Worm (Caenorhabditis elegans) whole organism, L1 larva: Measurements from ENCODE around the gene pbs-1.
A peak's percentile ranks its signal among the peaks of the same experiment; 100 is the strongest.

Experiments
- C16A3.4 ChIP-seq: fragments of 150-350 bp; optimal IDR thresholded peaks from 2 replicates; lab custom pipeline; 2014; ENCODE audit warnings: missing biosample characterization, missing genetic modification characterization
- F16B12.6 ChIP-seq: fragments of 150-350 bp; optimal IDR thresholded peaks from 2 replicates; lab custom pipeline; 2014; ENCODE audit warnings: missing biosample characterization, missing genetic modification characterization
- aha-1 ChIP-seq: fragments of 150-350 bp; optimal IDR thresholded peaks from 2 replicates; lab custom pipeline; 2014; ENCODE audit warnings: missing biosample characterization, missing genetic modification characterization
- alr-1 ChIP-seq: fragments of 200-800 bp; sonication (Bioruptor generic); optimal IDR thresholded peaks from 2 replicates; lab custom pipeline; 2018; ENCODE audit warnings: borderline replicate concordance, mild to moderate bottlenecking, missing genetic modification characterization, missing compliant biosample characterization
- ama-1 ChIP-seq: fragments of 150-350 bp; optimal IDR thresholded peaks from 2 replicates; lab custom pipeline; 2014
- blmp-1 ChIP-seq: fragments of 150-350 bp; optimal IDR thresholded peaks from 2 replicates; lab custom pipeline; 2014; ENCODE audit warnings: missing biosample characterization, missing genetic modification characterization
- ceh-82 ChIP-seq, 3 experiments: fragments of 150-350 bp in 1 of 3; sonication (generic microtip) in 2 of 3; optimal IDR thresholded peaks; 2 replicates each; lab custom pipeline; 2014 to 2017; ENCODE audit warnings: missing biosample characterization in 3 of 3, missing genetic modification characterization in 3 of 3
- ceh-88 ChIP-seq: fragments of 200-800 bp; sonication (Bioruptor generic); IDR thresholded peaks from 2 replicates; pipeline ENCODE4 v1.3.6; 2022; ENCODE audit warnings: missing genetic modification characterization, missing compliant biosample characterization
- ces-1 ChIP-seq: fragments of 150-350 bp; optimal IDR thresholded peaks from 2 replicates; lab custom pipeline; 2014; ENCODE audit warnings: missing biosample characterization, missing genetic modification reagents, missing genetic modification characterization
- dpl-1 ChIP-seq, 3 experiments: fragments of 150-350 bp in 2 of 3; sonication (generic microtip) in 1 of 3; optimal IDR thresholded peaks; 2 replicates each; lab custom pipeline; 2014 to 2017; ENCODE audit warnings: missing biosample characterization in 3 of 3, missing genetic modification characterization in 3 of 3, missing genetic modification reagents in 3 of 3
- dsc-1 ChIP-seq: sonication (generic microtip); optimal IDR thresholded peaks from 2 replicates; lab custom pipeline; 2016; ENCODE audit warnings: mild to moderate bottlenecking, missing genetic modification characterization, missing compliant biosample characterization
- efl-1 ChIP-seq, 4 experiments: fragments of 150-350 bp; optimal IDR thresholded peaks in 3 of 4; peaks in 1 of 4; 1 replicate in 1 of 4; 2 replicates in 3 of 4; lab custom pipeline; 2014; ENCODE audit warnings: missing biosample characterization in 2 of 4, missing genetic modification characterization in 2 of 4, missing genetic modification reagents in 2 of 4
- egl-13 ChIP-seq: sonication (generic microtip); optimal IDR thresholded peaks from 2 replicates; lab custom pipeline; 2016; ENCODE audit warnings: missing genotype, missing genetic modification reagents, missing genetic modification characterization, missing compliant biosample characterization
- ets-5 ChIP-seq: fragments of 200-800 bp; sonication (Bioruptor generic); IDR thresholded peaks from 2 replicates; pipeline ENCODE4 v1.3.6; 2022; ENCODE audit warnings: missing genetic modification characterization, missing compliant biosample characterization
- fkh-10 ChIP-seq: sonication (generic microtip); optimal IDR thresholded peaks from 2 replicates; lab custom pipeline; 2017; ENCODE audit warnings: missing biosample characterization, missing genetic modification reagents, missing genetic modification characterization
- fkh-8 ChIP-seq: sonication (generic microtip); optimal IDR thresholded peaks from 2 replicates; lab custom pipeline; 2016; ENCODE audit warnings: mild to moderate bottlenecking, missing genetic modification characterization, missing compliant biosample characterization
- fos-1 ChIP-seq: fragments of 150-350 bp; optimal IDR thresholded peaks from 2 replicates; lab custom pipeline; 2014; ENCODE audit warnings: missing biosample characterization, missing genetic modification characterization
- grh-1 ChIP-seq: fragments of 200-800 bp; sonication (Bioruptor generic); IDR thresholded peaks from 2 replicates; pipeline ENCODE4 v1.3.6; 2022; ENCODE audit warnings: missing genetic modification reagents, missing genetic modification characterization, missing compliant biosample characterization
- hpl-2 ChIP-seq: fragments of 150-350 bp; optimal IDR thresholded peaks from 2 replicates; lab custom pipeline; 2014; ENCODE audit warnings: missing biosample characterization, missing genetic modification reagents, missing genetic modification characterization
- isw-1 ChIP-seq: fragments of 200-800 bp; sonication (Bioruptor generic); IDR thresholded peaks from 2 replicates; pipeline ENCODE4 v1.3.6; 2022; ENCODE audit warnings: missing genetic modification characterization, missing compliant biosample characterization
- lin-39 ChIP-seq: fragments of 150-350 bp; optimal IDR thresholded peaks from 2 replicates; lab custom pipeline; 2014; ENCODE audit warnings: missing biosample characterization, missing genetic modification reagents, missing genetic modification characterization
- lir-3 ChIP-seq: sonication (generic microtip); optimal IDR thresholded peaks from 2 replicates; lab custom pipeline; 2016; ENCODE audit warnings: mild to moderate bottlenecking, missing genetic modification characterization, moderate library complexity, missing compliant biosample characterization; ENCODE audit not compliant: poor library complexity
- lsy-2 ChIP-seq, 2 experiments: fragments of 150-350 bp; optimal IDR thresholded peaks; 2 replicates each; lab custom pipeline; 2014; ENCODE audit warnings: missing biosample characterization in 2 of 2, missing genetic modification characterization in 2 of 2
- mdl-1 ChIP-seq, 2 experiments: fragments of 150-350 bp; optimal IDR thresholded peaks; 2 replicates each; lab custom pipeline; 2014 to 2017; ENCODE audit warnings: missing biosample characterization in 2 of 2, missing genetic modification characterization in 2 of 2, inconsistent platforms in 1 of 2
- mef-2 ChIP-seq: fragments of 150-350 bp; optimal IDR thresholded peaks from 2 replicates; lab custom pipeline; 2014; ENCODE audit warnings: missing biosample characterization, missing genetic modification characterization
- mep-1 ChIP-seq: fragments of 150-350 bp; optimal IDR thresholded peaks from 2 replicates; lab custom pipeline; 2014; ENCODE audit warnings: missing biosample characterization, missing genetic modification characterization
- nhr-11 ChIP-seq: fragments of 150-350 bp; optimal IDR thresholded peaks from 2 replicates; lab custom pipeline; 2014; ENCODE audit warnings: missing biosample characterization, missing genetic modification characterization
- nhr-12 ChIP-seq: sonication (generic microtip); optimal IDR thresholded peaks from 2 replicates; lab custom pipeline; 2017; ENCODE audit warnings: missing biosample characterization, missing genetic modification characterization
- nhr-19 ChIP-seq: fragments of 200-800 bp; sonication (Bioruptor generic); conservative IDR thresholded peaks from 2 replicates; pipeline ENCODE4 v1.3.6; 2022; ENCODE audit warnings: missing genetic modification characterization, missing compliant biosample characterization
- nhr-20 ChIP-seq: sonication (generic microtip); optimal IDR thresholded peaks from 2 replicates; lab custom pipeline; 2016; ENCODE audit warnings: mild to moderate bottlenecking, missing genetic modification characterization, missing compliant biosample characterization
- nhr-71 ChIP-seq: sonication (generic microtip); optimal IDR thresholded peaks from 2 replicates; lab custom pipeline; 2016; ENCODE audit warnings: mild to moderate bottlenecking, missing genetic modification characterization, moderate library complexity, missing compliant biosample characterization
- nhr-84 ChIP-seq: sonication (generic microtip); optimal IDR thresholded peaks from 2 replicates; lab custom pipeline; 2017; ENCODE audit warnings: missing biosample characterization, missing genetic modification characterization
- pqm-1 ChIP-seq: sonication (generic microtip); optimal IDR thresholded peaks from 3 replicates; lab custom pipeline; 2017; ENCODE audit warnings: missing biosample characterization, missing genetic modification characterization
- skn-1 ChIP-seq: fragments of 150-350 bp; optimal IDR thresholded peaks from 2 replicates; lab custom pipeline; 2014; ENCODE audit warnings: missing biosample characterization, missing genetic modification characterization
- snpc-4 ChIP-seq: fragments of 150-350 bp; optimal IDR thresholded peaks from 2 replicates; lab custom pipeline; 2014; ENCODE audit warnings: missing biosample characterization, missing genetic modification characterization
- snu-23 ChIP-seq: sonication (generic microtip); optimal IDR thresholded peaks from 2 replicates; lab custom pipeline; 2016; ENCODE audit warnings: missing genetic modification characterization, missing compliant biosample characterization
- sptf-1 ChIP-seq: fragments of 150-350 bp; optimal IDR thresholded peaks from 2 replicates; lab custom pipeline; 2014; ENCODE audit warnings: missing biosample characterization, missing genetic modification characterization
- swsn-7 ChIP-seq: sonication (generic microtip); optimal IDR thresholded peaks from 2 replicates; lab custom pipeline; 2016; ENCODE audit warnings: missing genetic modification characterization, missing compliant biosample characterization
- tlp-1 ChIP-seq: fragments of 150-350 bp; optimal IDR thresholded peaks from 2 replicates; lab custom pipeline; 2014; ENCODE audit warnings: missing biosample characterization, missing genetic modification characterization
- unc-130 ChIP-seq: fragments of 150-350 bp; optimal IDR thresholded peaks from 2 replicates; lab custom pipeline; 2017; ENCODE audit warnings: missing biosample characterization, missing genetic modification characterization, inconsistent platforms
- unc-30 ChIP-seq: sonication (generic microtip); optimal IDR thresholded peaks from 2 replicates; lab custom pipeline; 2017; ENCODE audit warnings: missing biosample characterization, missing genetic modification characterization
- unc-62 ChIP-seq: fragments of 150-350 bp; optimal IDR thresholded peaks from 2 replicates; lab custom pipeline; 2014; ENCODE audit warnings: missing biosample characterization, missing genetic modification reagents, missing genetic modification characterization
- unc-98 ChIP-seq: fragments of 200-800 bp; sonication (Bioruptor generic); IDR thresholded peaks from 2 replicates; pipeline ENCODE4 v1.3.6; 2022; ENCODE audit warnings: missing genetic modification characterization, missing compliant biosample characterization
- vab-15 ChIP-seq: sonication (generic microtip); optimal IDR thresholded peaks from 2 replicates; lab custom pipeline; 2017; ENCODE audit warnings: missing genotype, mild to moderate bottlenecking, missing genetic modification characterization, missing compliant biosample characterization
- xbp-1 ChIP-seq: sonication (generic microtip); optimal IDR thresholded peaks from 2 replicates; lab custom pipeline; 2016; ENCODE audit warnings: missing genetic modification characterization, missing compliant biosample characterization
- zip-4 ChIP-seq: fragments of 200-800 bp; sonication (Bioruptor generic); optimal IDR thresholded peaks from 2 replicates; lab custom pipeline; 2018; ENCODE audit warnings: mild to moderate bottlenecking, missing genetic modification characterization, moderate library complexity, missing compliant biosample characterization
- ztf-11 ChIP-seq, 2 experiments: sonication (generic microtip); optimal IDR thresholded peaks; 2 replicates each; lab custom pipeline; 2016 to 2017; ENCODE audit warnings: missing genetic modification characterization in 2 of 2, missing biosample characterization in 1 of 2, missing compliant biosample characterization in 1 of 2

The pbs-1 gene

ce11 chrIV:1660735-1661134 lies 48.8 kb downstream of the pbs-1 start:
- no peak for TF ChIP-seq aha-1
- TF ChIP-seq mef-2 (tag; lab: Kevin White, UChicago) = no peak
- TF ChIP-seq sptf-1 = no peak
- no peak for TF ChIP-seq fkh-8 (tag; lab: Kevin White, UChicago)
- TF ChIP-seq xbp-1 (tag; lab: Kevin White, UChicago) = no peak
- TF ChIP-seq ceh-82 (tag; optimal IDR thresholded peaks at IDR 0.05; lab: Kevin White, UChicago) = no peak
- TF ChIP-seq swsn-7 = no peak
- no peak for TF ChIP-seq grh-1 (GFP tag; lab: Robert Waterston, UW)
- TF ChIP-seq nhr-19 (GFP tag; lab: Robert Waterston, UW) = no peak
- TF ChIP-seq nhr-84 (tag; lab: Kevin White, UChicago) = no peak
- no peak for TF ChIP-seq ces-1 (GFP tag; lab: Kevin White, UChicago)
- TF ChIP-seq zip-4 (GFP tag; lab: Kevin White, UChicago) = no peak
- no peak for TF ChIP-seq C16A3.4
- TF ChIP-seq nhr-71 = no peak
- no peak for TF ChIP-seq dpl-1 (GFP tag; optimal IDR thresholded peaks at IDR 0.05; lab: Kevin White, UChicago)
- TF ChIP-seq alr-1 = no peak
- TF ChIP-seq nhr-11 (tag; lab: Kevin White, UChicago) = no peak
- no peak for TF ChIP-seq tlp-1

- no peak for TF ChIP-seq pqm-1 (tag; lab: Kevin White, UChicago)
- TF ChIP-seq, all 84 proteins: peak for 0
Observed at ce11 chrIV:1659978-1660377, 49.6 kb downstream of the pbs-1 start, which contains the start of gene Y41D4B.4. TSS of gene Y41D4B.4 (plus strand) at chrIV:1660110.

ce11 chrIV:1659045-1659741 lies 50.4 kb downstream of the pbs-1 start, which contains the start of gene rps-28:
TSS of gene rps-28 (plus strand) at chrIV:1659691.
- peak; percentile 84 for TF ChIP-seq blmp-1
- peak; percentile 88 for TF ChIP-seq ceh-88 (GFP tag; lab: Robert Waterston, UW)
- TF ChIP-seq fos-1 = peak; percentile 94
- TF ChIP-seq alr-1 = no peak
- peak; percentile 97 for TF ChIP-seq isw-1 (GFP tag; lab: Robert Waterston, UW)
- peak; percentile 90 for TF ChIP-seq egl-13
- TF ChIP-seq nhr-20 = peak; percentile 98
- peak; percentile 99 for TF ChIP-seq unc-130 (tag; lab: Kevin White, UChicago)
- TF ChIP-seq fkh-10 (GFP tag; lab: Kevin White, UChicago) = peak; percentile 96
- peak; percentile 92 for TF ChIP-seq snpc-4 (tag; lab: Kevin White, UChicago)
- TF ChIP-seq unc-62 (GFP tag; lab: Kevin White, UChicago) = peak; percentile 2
- TF ChIP-seq hpl-2 (GFP tag; lab: Kevin White, UChicago) = peak; percentile 94
- peak; percentile 71 for TF ChIP-seq ama-1 (lab: Kevin White, UChicago)
- TF ChIP-seq grh-1 (GFP tag; lab: Robert Waterston, UW) = peak; percentile 92
- peak; percentile 89 for TF ChIP-seq lin-39 (tag; lab: Kevin White, UChicago)
- TF ChIP-seq nhr-12 = no peak
- TF ChIP-seq C16A3.4 = peak; percentile 99
- peak; percentile 98 for TF ChIP-seq mep-1 (tag; lab: Kevin White, UChicago)
- TF ChIP-seq dpl-1 (GFP tag; optimal IDR thresholded peaks at IDR 0.05; lab: Kevin White, UChicago) = peak; percentile 89 to 91 (median 89)
- peak in 1 of 2 experiments; percentile 95 for TF ChIP-seq mdl-1 (tag; optimal IDR thresholded peaks at IDR 0.05; lab: Kevin White, UChicago)
- TF ChIP-seq unc-30 (tag; lab: Kevin White, UChicago) = peak; percentile 38
- TF ChIP-seq lir-3 (tag; lab: Kevin White, UChicago) = peak; percentile 90
- peak; percentile 96 to 97 for TF ChIP-seq lsy-2 (tag; optimal IDR thresholded peaks at IDR 0.05; lab: Kevin White, UChicago)
- TF ChIP-seq nhr-84 (tag; lab: Kevin White, UChicago) = peak; percentile 2
- TF ChIP-seq unc-98 = peak; percentile 88
- TF ChIP-seq efl-1 (optimal IDR thresholded peaks at IDR 0.05; lab: Kevin White, UChicago) = peak; percentile 92 to 95
- TF ChIP-seq efl-1 (GFP tag; optimal IDR thresholded peaks at IDR 0.05 in 1 of 2; lab: Kevin White, UChicago) = peak; percentile 87 to 98
- peak; percentile 98 for TF ChIP-seq nhr-71
- TF ChIP-seq tlp-1 = no peak
- TF ChIP-seq snu-23 (GFP tag; lab: Kevin White, UChicago) = peak; percentile 99
- peak; percentile 83 for TF ChIP-seq ces-1 (GFP tag; lab: Kevin White, UChicago)
- TF ChIP-seq skn-1 (tag; lab: Kevin White, UChicago) = peak; percentile 98
- TF ChIP-seq ztf-11 (tag; optimal IDR thresholded peaks at IDR 0.05; lab: Kevin White, UChicago) = peak; percentile 75 to 87
- peak; percentile 73 for TF ChIP-seq F16B12.6 (tag; lab: Kevin White, UChicago)
- peak; percentile 82 for TF ChIP-seq zip-4 (GFP tag; lab: Kevin White, UChicago)
- no peak for TF ChIP-seq ets-5 (GFP tag; lab: Robert Waterston, UW)
- TF ChIP-seq vab-15 (tag; lab: Kevin White, UChicago) = peak; percentile 98
- TF ChIP-seq swsn-7 = peak; percentile 98
- TF ChIP-seq mef-2 (tag; lab: Kevin White, UChicago) = peak; percentile 44
- TF ChIP-seq dsc-1 = peak; percentile 97
